Worm (Caenorhabditis elegans): ENCODE results near the gene H39E23.3.

ce11 chrV:14069899-14070298 is 37.7 kb upstream of the H39E23.3 start:
- TF ChIP-seq madf-2 (tag; optimal IDR thresholded peaks at IDR 0.05) = no peak
- no peak for TF ChIP-seq pat-9 (tag; optimal IDR thresholded peaks at IDR 0.05)
